Worm (Caenorhabditis elegans) whole organism, midembryonic: Measurements from ENCODE around the gene C14C11.1.

Source experiments
- T22C8.4 ChIP-seq: fragments of 200-800 bp; sonication (Bioruptor generic); IDR thresholded peaks from 2 replicates; pipeline ENCODE4 v1.3.6; 2022; ENCODE audit warnings: missing genetic modification characterization, missing compliant biosample characterization
- cog-1 ChIP-seq: sonication (generic microtip); optimal IDR thresholded peaks from 2 replicates; lab custom pipeline; 2016; ENCODE audit warnings: missing genetic modification characterization, missing compliant biosample characterization
- flt-1 ChIP-seq: fragments of 200-800 bp; sonication (Bioruptor generic); IDR thresholded peaks from 2 replicates; pipeline ENCODE4 v1.3.6; 2022; ENCODE audit warnings: missing genetic modification characterization, missing compliant biosample characterization
- klf-2 ChIP-seq: fragments of 200-800 bp; sonication (Bioruptor generic); conservative IDR thresholded peaks from 2 replicates; pipeline ENCODE4 v1.3.6; 2022; ENCODE audit warnings: missing genetic modification reagents, missing genetic modification characterization, missing compliant biosample characterization
- med-1 ChIP-seq: sonication (generic microtip); optimal IDR thresholded peaks from 2 replicates; lab custom pipeline; 2017; ENCODE audit warnings: missing genetic modification characterization, mild to moderate bottlenecking, missing compliant biosample characterization, antibody characterized with exemption, missing genetic modification reagents; ENCODE audit not compliant: insufficient read depth
- ref-1 ChIP-seq: fragments of 200-800 bp; sonication (Bioruptor generic); conservative IDR thresholded peaks from 2 replicates; pipeline ENCODE4 v1.3.6; 2022; ENCODE audit warnings: missing genetic modification reagents, missing genetic modification characterization, missing compliant biosample characterization

DNA sequence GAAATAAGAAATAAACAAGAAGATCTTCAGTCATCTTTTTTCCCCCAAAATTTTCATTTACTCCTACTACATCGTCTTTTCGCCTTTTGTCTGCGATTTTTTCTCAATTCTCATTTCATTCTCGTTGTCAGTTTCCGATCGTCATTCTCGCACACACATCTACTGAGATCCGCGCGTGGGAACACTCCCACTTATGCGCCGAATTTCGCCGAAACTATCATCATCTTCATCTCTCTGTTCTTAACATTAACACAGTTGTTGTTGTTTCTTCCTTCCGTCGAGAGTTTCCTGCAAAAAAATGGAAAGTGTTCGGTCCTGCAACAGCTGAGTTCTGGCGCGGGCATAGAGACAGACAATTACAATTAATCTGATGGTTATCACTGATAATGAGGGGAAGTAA is 34.2 kb downstream of the C14C11.1 start:
- TF ChIP-seq klf-2 (GFP tag; lab: Robert Waterston, UW) (no peak), cog-1 (tag; lab: Kevin White, UChicago) (no peak), med-1 (GFP tag; lab: Kevin White, UChicago) (no peak), T22C8.4 (GFP tag; lab: Robert Waterston, UW) (no peak), flt-1 (no peak), ref-1 (GFP tag; lab: Robert Waterston, UW) (no peak)
